Worm (Caenorhabditis elegans) whole organism, mixed stage, embryonic: ENCODE results near the gene D1086.21.
"Not testable (repeated sequence)": the region's sequence is repeated elsewhere in the genome, so short reads cannot be mapped to it uniquely, and the experiment has no call there.

ENCODE experiments used
- M03D4.4 ChIP-seq: sonication (generic microtip); optimal IDR thresholded peaks from 2 replicates; lab custom pipeline; 2017; ENCODE audit warnings: mild to moderate bottlenecking, missing genetic modification characterization, missing compliant biosample characterization
- blmp-1 ChIP-seq: fragments of 150-350 bp; optimal IDR thresholded peaks from 2 replicates; lab custom pipeline; 2014; ENCODE audit warnings: missing biosample characterization, missing genetic modification characterization
- ces-1 ChIP-seq: fragments of 150-350 bp; optimal IDR thresholded peaks from 2 replicates; lab custom pipeline; 2014; ENCODE audit warnings: missing biosample characterization, missing genetic modification reagents, missing genetic modification characterization
- lin-13 ChIP-seq: fragments of 150-350 bp; optimal IDR thresholded peaks from 2 replicates; lab custom pipeline; 2014; ENCODE audit warnings: missing biosample characterization, missing genetic modification characterization
- mab-5 ChIP-seq: fragments of 150-350 bp; optimal IDR thresholded peaks from 2 replicates; lab custom pipeline; 2014; ENCODE audit warnings: missing biosample characterization, missing genetic modification characterization
- nhr-237 ChIP-seq: fragments of 150-350 bp; optimal IDR thresholded peaks from 2 replicates; lab custom pipeline; 2014; ENCODE audit warnings: missing biosample characterization, missing genetic modification characterization
- pha-4 ChIP-seq: fragments of 150-350 bp; optimal IDR thresholded peaks from 2 replicates; lab custom pipeline; 2018; ENCODE audit warnings: missing biosample characterization, missing genetic modification reagents, missing genetic modification characterization
- snpc-4 ChIP-seq: fragments of 150-350 bp; optimal IDR thresholded peaks from 2 replicates; lab custom pipeline; 2014; ENCODE audit warnings: missing biosample characterization, missing genetic modification characterization
- unc-120 ChIP-seq: sonication (generic microtip); optimal IDR thresholded peaks from 2 replicates; lab custom pipeline; 2017; ENCODE audit warnings: missing genetic modification characterization, missing compliant biosample characterization; ENCODE audit not compliant: poor library complexity, severe bottlenecking
- unc-62 ChIP-seq: fragments of 150-350 bp; optimal IDR thresholded peaks from 2 replicates; lab custom pipeline; 2014; ENCODE audit warnings: missing biosample characterization, missing genetic modification reagents, missing genetic modification characterization
- ztf-11 ChIP-seq: fragments of 150-350 bp; optimal IDR thresholded peaks from 2 replicates; lab custom pipeline; 2014; ENCODE audit warnings: missing biosample characterization, missing genetic modification characterization

ce11 chrV:14038328-14039084 is 26.0 kb upstream of the D1086.21 start, which contains the start of gene vps-39:
- TF ChIP-seq snpc-4 (tag; lab: Kevin White, UChicago); pha-4 (tag; lab: Kevin White, UChicago); lin-13 (tag; lab: Kevin White, UChicago); ztf-11 (tag; lab: Kevin White, UChicago); blmp-1 (tag; lab: Kevin White, UChicago); nhr-237 (tag; lab: Kevin White, UChicago); mab-5 (tag; lab: Kevin White, UChicago); unc-62; ces-1 (GFP tag; lab: Kevin White, UChicago): not testable (repeated sequence)
- TF ChIP-seq unc-120 (peak; percentile 45), M03D4.4 (peak; percentile 23)
